Fruit fly (Drosophila melanogaster): ENCODE measurements around the gene Qtzl.

Gene Qtzl

dm6 chr2L:11973145-11973738 lies 22.3 kb upstream of the Qtzl start:
- TF ChIP-seq eyg (GFP tag; optimal IDR thresholded peaks at IDR 0.05) (no peak), CG4424 (GFP tag; optimal IDR thresholded peaks at IDR 0.05) (no peak), CG18599 (GFP tag; optimal IDR thresholded peaks at IDR 0.05) (no peak), grn (GFP tag; optimal IDR thresholded peaks at IDR 0.05) (peak; percentile 34), amos (GFP tag; IDR thresholded peaks at IDR 0.05; ENCODE audit: partially characterized antibody) (no peak), grau (tag; optimal IDR thresholded peaks at IDR 0.05) (no peak), crc (GFP tag; optimal IDR thresholded peaks at IDR 0.05) (no peak), CG17568 (GFP tag; optimal IDR thresholded peaks at IDR 0.05) (no peak), ab (GFP tag; optimal IDR thresholded peaks at IDR 0.05) (no peak), Oli (tag; optimal IDR thresholded peaks at IDR 0.05) (no peak), wdn (GFP tag; IDR thresholded peaks at IDR 0.05) (no peak), chinmo (GFP tag; IDR thresholded peaks at IDR 0.05; ENCODE audit: partially characterized antibody) (0 out of 4 replicates have a peak, but pooled peaks have one; percentile 19), CG5180 (GFP tag; optimal IDR thresholded peaks at IDR 0.05) (no peak), odd (GFP tag; optimal IDR thresholded peaks at IDR 0.05) (peak; percentile 23), Six4 (GFP tag; optimal IDR thresholded peaks at IDR 0.05) (no peak), CG2199 (GFP tag; IDR thresholded peaks at IDR 0.05) (peak; percentile 91), fd3F (GFP tag; optimal IDR thresholded peaks at IDR 0.05) (no peak), hth (optimal IDR thresholded peaks at IDR 0.05) (no peak), toy (GFP tag; IDR thresholded peaks at IDR 0.05) (no peak), CG10959 (GFP tag; IDR thresholded peaks at IDR 0.05) (no peak), CG30403 (GFP tag; optimal IDR thresholded peaks at IDR 0.05) (no peak), HLHmδ (GFP tag; optimal IDR thresholded peaks at IDR 0.05) (no peak), CG6654 (GFP tag; optimal IDR thresholded peaks at IDR 0.05) (no peak), Neu2 (GFP tag; optimal IDR thresholded peaks at IDR 0.05; ENCODE audit: borderline replicate concordance) (no peak), cwo (GFP tag; optimal IDR thresholded peaks at IDR 0.05) (no peak), kah (GFP tag; optimal IDR thresholded peaks at IDR 0.05) (no peak), CG3726 (GFP tag; IDR thresholded peaks at IDR 0.05) (no peak), CG30020 (tag; optimal IDR thresholded peaks at IDR 0.05) (no peak), gfzf (GFP tag; optimal IDR thresholded peaks at IDR 0.05) (no peak), unc-4 (GFP tag; IDR thresholded peaks at IDR 0.05; ENCODE audit: partially characterized antibody) (no peak), Dad (GFP tag; optimal IDR thresholded peaks at IDR 0.05) (no peak), Hr51 (GFP tag; optimal IDR thresholded peaks at IDR 0.05) (no peak), Optix (GFP tag; IDR thresholded peaks at IDR 0.05) (no peak), CG34422 (GFP tag; IDR thresholded peaks at IDR 0.05) (no peak), mld (GFP tag; IDR thresholded peaks at IDR 0.05; ENCODE audit: partially characterized antibody) (no peak), tll (GFP tag; optimal IDR thresholded peaks at IDR 0.05) (no peak), chif (GFP tag; optimal IDR thresholded peaks at IDR 0.05) (no peak), az2 (GFP tag; optimal IDR thresholded peaks at IDR 0.05) (no peak), p53 (GFP tag; optimal IDR thresholded peaks at IDR 0.05) (no peak), gt (GFP tag; IDR thresholded peaks at IDR 0.05) (no peak), Kr (GFP tag; optimal IDR thresholded peaks at IDR 0.05) (peak; percentile 6), C15 (GFP tag; IDR thresholded peaks at IDR 0.05) (no peak), CG17829 (tag; optimal IDR thresholded peaks at IDR 0.05) (no peak), CG17612 (GFP tag; IDR thresholded peaks at IDR 0.05) (no peak), pros (GFP tag; optimal IDR thresholded peaks at IDR 0.05) (peak; percentile 11), otp (GFP tag; IDR thresholded peaks at IDR 0.05) (no peak), yki (optimal IDR thresholded peaks at IDR 0.05) (no peak), cg (GFP tag; optimal IDR thresholded peaks at IDR 0.05) (peak; percentile 9), CG4360 (GFP tag; IDR thresholded peaks at IDR 0.05) (peak; percentile 85), jing (GFP tag; optimal IDR thresholded peaks at IDR 0.05) (no peak), Dek (tag; optimal IDR thresholded peaks at IDR 0.05) (no peak)

Data from whole organism, embryonic.